Worm (Caenorhabditis elegans): ENCODE data around the gene arrd-4.

arrd-4 gene

DNA sequence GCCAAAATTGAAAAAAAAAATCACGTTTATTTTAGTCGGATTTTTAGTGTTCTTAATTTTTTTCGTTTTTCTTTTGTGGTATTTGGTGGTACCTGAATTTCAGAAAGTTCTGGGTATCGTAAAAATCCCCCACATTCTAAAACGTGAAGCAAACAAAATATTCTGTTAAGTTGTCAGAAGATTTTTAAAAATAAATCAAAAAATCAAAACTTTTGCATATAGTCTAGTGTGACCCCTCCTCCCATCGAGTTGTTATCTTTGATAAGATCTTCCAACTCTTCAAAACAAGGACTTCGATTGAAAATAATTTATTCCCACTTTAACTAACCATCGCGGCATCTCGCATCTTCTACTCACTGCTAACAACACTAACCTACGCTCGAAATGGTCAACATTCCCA lies 9.0 kb downstream of the arrd-4 start, which contains the start of gene ZK938.1:
Gene ZK938.1 (plus strand): TSS at position 301 of the 400 bp plus-strand sequence.
- no peak for TF ChIP-seq let-526 (GFP tag; IDR thresholded peaks at IDR 0.05)
- no peak for TF ChIP-seq ccch-3 (GFP tag; optimal IDR thresholded peaks at IDR 0.05)
- no peak for TF ChIP-seq ceh-79 (tag; optimal IDR thresholded peaks at IDR 0.05)
- no peak for TF ChIP-seq T26A5.8 (tag; optimal IDR thresholded peaks at IDR 0.05)
- no peak for TF ChIP-seq F33H1.4 (GFP tag; IDR thresholded peaks at IDR 0.05)
- no peak for TF ChIP-seq F49E8.2 (tag; optimal IDR thresholded peaks at IDR 0.05; ENCODE audit: insufficient read depth)

DNA sequence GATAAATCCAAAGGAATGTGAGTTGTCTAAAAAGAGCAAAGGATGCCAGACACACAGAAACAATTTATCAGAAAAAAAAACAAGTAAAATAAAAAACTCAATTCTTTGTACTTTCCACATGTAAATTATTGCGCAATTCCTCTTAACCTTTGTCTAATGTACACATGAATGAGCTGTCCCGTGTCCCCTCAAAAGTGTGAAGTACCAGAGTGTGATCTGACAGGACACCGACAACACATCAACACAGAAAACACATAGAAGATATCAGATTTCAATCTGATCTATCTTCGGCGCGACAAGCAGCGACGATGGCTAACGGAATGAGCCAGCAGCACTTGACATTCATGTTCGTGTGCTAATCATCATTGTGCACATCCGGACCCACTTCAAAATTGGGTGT lies 9.6 kb downstream of the arrd-4 start:
- no peak for TF ChIP-seq hsf-1 (GFP tag; IDR thresholded peaks at IDR 0.05)
- no peak for TF ChIP-seq chd-7 (tag; optimal IDR thresholded peaks at IDR 0.05)
- no peak for TF ChIP-seq tlf-1 (GFP tag; optimal IDR thresholded peaks at IDR 0.05)
- no peak for TF ChIP-seq ztf-6 (GFP tag; IDR thresholded peaks at IDR 0.05)
- no peak for TF ChIP-seq ceh-40 (GFP tag; IDR thresholded peaks at IDR 0.05)
- no peak for TF ChIP-seq snpc-4 (GFP tag; optimal IDR thresholded peaks at IDR 0.05)
- no peak for TF ChIP-seq snpc-4 (tag; optimal IDR thresholded peaks at IDR 0.05)
- TF ChIP-seq akir-1 (GFP tag; optimal IDR thresholded peaks at IDR 0.05): no peak
- TF ChIP-seq lin-26 (GFP tag; IDR thresholded peaks at IDR 0.05): no peak
- TF ChIP-seq cebp-1 (GFP tag; IDR thresholded peaks at IDR 0.05): no peak
- TF ChIP-seq cebp-1 (tag; optimal IDR thresholded peaks at IDR 0.05): no peak

DNA sequence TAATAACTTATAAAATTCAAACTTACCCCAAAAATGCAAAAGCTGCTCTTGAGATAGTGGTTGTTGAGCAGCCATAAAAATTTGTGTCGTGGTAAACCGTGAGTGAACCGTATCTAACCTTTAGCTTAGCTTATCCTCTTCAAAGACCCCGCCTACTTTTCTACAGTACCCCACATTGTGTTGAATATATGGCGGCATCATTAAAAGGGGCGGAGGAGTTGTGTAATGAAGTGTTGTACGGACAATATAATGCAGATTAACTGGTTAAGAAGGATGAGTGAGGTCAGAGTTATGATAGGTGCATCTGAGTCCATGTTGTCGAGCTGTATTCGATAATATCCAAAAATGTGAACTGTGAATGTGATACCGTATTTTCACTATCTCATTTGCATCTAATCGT lies 10.3 kb downstream of the arrd-4 start, which contains the start of gene eyg-1:
Gene eyg-1 (minus strand): TSS at position 101 of the 400 bp plus-strand sequence.
- no peak for TF ChIP-seq tbx-9 (tag; optimal IDR thresholded peaks at IDR 0.05; ENCODE audit: borderline replicate concordance)
- TF ChIP-seq pbrm-1 (GFP tag; IDR thresholded peaks at IDR 0.05): no peak
- TF ChIP-seq F33H1.4 (GFP tag; IDR thresholded peaks at IDR 0.05): no peak
- no peak for TF ChIP-seq pha-4 (tag; optimal IDR thresholded peaks at IDR 0.05)
- TF ChIP-seq D2030.7 (GFP tag; IDR thresholded peaks at IDR 0.05): no peak
- no peak for TF ChIP-seq ZK185.1 (tag; optimal IDR thresholded peaks at IDR 0.05; ENCODE audit: poor library complexity, severe bottlenecking)
- no peak for TF ChIP-seq lin-54 (GFP tag; optimal IDR thresholded peaks at IDR 0.05)
- TF ChIP-seq lag-1 (GFP tag; IDR thresholded peaks at IDR 0.05): no peak
- TF ChIP-seq sptf-2 (GFP tag; optimal IDR thresholded peaks at IDR 0.05): no peak
- TF ChIP-seq madf-8 (GFP tag; conservative IDR thresholded peaks at IDR 0.05): no peak
- no peak for TF ChIP-seq him-1 (tag; optimal IDR thresholded peaks at IDR 0.05)
- TF ChIP-seq hsf-1 (GFP tag; IDR thresholded peaks at IDR 0.05): no peak
- no peak for TF ChIP-seq mel-28 (tag; optimal IDR thresholded peaks at IDR 0.05; ENCODE audit: borderline replicate concordance)
- TF ChIP-seq let-526 (GFP tag; IDR thresholded peaks at IDR 0.05): no peak
- no peak for TF ChIP-seq gei-17 (GFP tag; optimal IDR thresholded peaks at IDR 0.05)

DNA sequence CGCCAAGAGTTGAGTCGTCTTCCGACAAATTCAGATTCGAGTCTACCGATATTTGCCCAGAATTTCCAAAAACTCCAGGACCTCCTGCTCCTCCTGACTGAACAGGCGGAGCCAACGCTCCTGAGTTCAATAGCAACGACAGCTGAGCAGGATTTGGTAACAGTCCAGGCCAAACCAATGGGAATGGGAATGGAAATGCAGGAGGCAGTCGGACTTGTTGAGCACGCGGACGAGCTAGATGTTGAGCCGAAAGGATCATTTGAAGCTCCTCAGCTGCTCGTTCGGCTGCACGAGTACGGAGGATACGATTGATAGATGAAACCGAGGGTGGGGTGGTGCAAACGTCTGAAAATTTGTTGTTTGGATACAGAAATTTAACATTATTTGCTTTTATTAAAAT lies 11.2 kb downstream of the arrd-4 start:
- 0 out of 2 replicates have a peak, but pooled peaks have one; percentile 16 for TF ChIP-seq zfh-2 (GFP tag; conservative IDR thresholded peaks at IDR 0.05)
- TF ChIP-seq hlh-26 (GFP tag; conservative IDR thresholded peaks at IDR 0.05): no peak

- TF ChIP-seq cebp-1 (GFP tag; IDR thresholded peaks at IDR 0.05) (no peak), cebp-1 (tag; optimal IDR thresholded peaks at IDR 0.05) (peak; percentile 60), nhr-80 (tag; optimal IDR thresholded peaks at IDR 0.05) (peak; percentile 77), nhr-120 (GFP tag; IDR thresholded peaks at IDR 0.05) (no peak)
These were observed 30.6 kb downstream of the arrd-4 start, which contains the start of gene cyp-13A8 for ce11 chrII:9807519-9807972. Gene cyp-13A8 (minus strand): TSS chrII:9807569.
